Fruit fly (Drosophila melanogaster) whole organism, pupa: ENCODE data around the gene Cp38.

Experiments used
- CG10348 ChIP-seq: fragments of 200-800 bp; sonication (Bioruptor generic); IDR thresholded peaks from 2 replicates; pipeline ENCODE4 v1.3.6; 2022; ENCODE audit warnings: missing biosample characterization, missing genetic modification characterization
- CG12605 ChIP-seq: fragments of 200-800 bp; sonication (Bioruptor generic); IDR thresholded peaks from 2 replicates; pipeline ENCODE4 v1.3.6; 2022; ENCODE audit warnings: missing biosample characterization, missing genetic modification characterization
- CG13204 ChIP-seq: fragments of 200-800 bp; sonication (Bioruptor generic); optimal IDR thresholded peaks from 2 replicates; lab custom pipeline; 2018; ENCODE audit warnings: missing biosample characterization, mild to moderate bottlenecking, missing genetic modification characterization, moderate library complexity
- CG14655 ChIP-seq: fragments of 200-800 bp; sonication (Bioruptor generic); optimal IDR thresholded peaks from 3 replicates; lab custom pipeline; 2017; ENCODE audit warnings: mild to moderate bottlenecking, missing biosample characterization, missing genetic modification reagents, missing genetic modification characterization
- CG15710 ChIP-seq: fragments of 200-800 bp; sonication (Bioruptor generic); optimal IDR thresholded peaks from 2 replicates; lab custom pipeline; 2018; ENCODE audit warnings: missing biosample characterization, mild to moderate bottlenecking, missing genetic modification characterization, moderate library complexity
- CG17806 ChIP-seq: fragments of 200-800 bp; sonication (Bioruptor generic); optimal IDR thresholded peaks from 2 replicates; lab custom pipeline; 2018; ENCODE audit warnings: missing biosample characterization, mild to moderate bottlenecking, missing genetic modification characterization, moderate library complexity
- CG32121 ChIP-seq: fragments of 200-800 bp; sonication (Bioruptor generic); IDR thresholded peaks from 2 replicates; pipeline ENCODE4 v1.3.6; 2022; ENCODE audit warnings: missing biosample characterization, missing genetic modification characterization
- CG34367 ChIP-seq: fragments of 200-800 bp; sonication (Bioruptor generic); optimal IDR thresholded peaks from 2 replicates; lab custom pipeline; 2018; ENCODE audit warnings: missing biosample characterization, mild to moderate bottlenecking, missing genetic modification characterization
- CG4496 ChIP-seq: fragments of 200-800 bp; sonication (Bioruptor generic); IDR thresholded peaks from 3 replicates; pipeline ENCODE4 v1.3.6; 2022; ENCODE audit warnings: missing biosample characterization, missing genetic modification characterization
- CG8159 ChIP-seq: fragments of 200-800 bp; sonication (Bioruptor generic); optimal IDR thresholded peaks from 3 replicates; lab custom pipeline; 2018; ENCODE audit warnings: missing biosample characterization, mild to moderate bottlenecking, missing genetic modification characterization, moderate library complexity
- CG8301 ChIP-seq: fragments of 200-800 bp; sonication (Bioruptor generic); optimal IDR thresholded peaks from 2 replicates; lab custom pipeline; 2018; ENCODE audit warnings: missing biosample characterization, mild to moderate bottlenecking, missing genetic modification characterization
- CG9948 ChIP-seq: fragments of 200-800 bp; sonication (Bioruptor generic); optimal IDR thresholded peaks from 2 replicates; lab custom pipeline; 2018; ENCODE audit warnings: missing biosample characterization, mild to moderate bottlenecking, missing genetic modification characterization, moderate library complexity
- D1 ChIP-seq: fragments of 200-800 bp; sonication (Bioruptor generic); optimal IDR thresholded peaks from 2 replicates; lab custom pipeline; 2018; ENCODE audit warnings: missing biosample characterization, mild to moderate bottlenecking, missing genetic modification characterization, moderate library complexity
- EcR ChIP-seq: fragments of 200-800 bp; sonication (Bioruptor generic); optimal IDR thresholded peaks from 3 replicates; lab custom pipeline; 2019; ENCODE audit warnings: missing biosample characterization, missing genetic modification characterization, mild to moderate bottlenecking, moderate library complexity, missing genetic modification reagents
- Ets98B ChIP-seq: fragments of 200-800 bp; sonication (Bioruptor generic); IDR thresholded peaks from 2 replicates; pipeline ENCODE4 v1.3.6; 2022; ENCODE audit warnings: missing biosample characterization, missing genetic modification characterization
- Pif1A ChIP-seq: fragments of 200-800 bp; sonication (Bioruptor generic); optimal IDR thresholded peaks from 3 replicates; lab custom pipeline; 2016; ENCODE audit warnings: missing biosample characterization, missing genetic modification characterization
- Pif1B ChIP-seq: fragments of 200-800 bp; sonication (Bioruptor generic); optimal IDR thresholded peaks from 3 replicates; lab custom pipeline; 2016; ENCODE audit warnings: missing biosample characterization, missing genetic modification characterization
- Snoo ChIP-seq: fragments of 200-800 bp; sonication (Bioruptor generic); optimal IDR thresholded peaks from 3 replicates; lab custom pipeline; 2017; ENCODE audit warnings: missing biosample characterization, mild to moderate bottlenecking, missing genetic modification characterization, inconsistent platforms
- fd96Ca ChIP-seq: fragments of 200-800 bp; sonication (Bioruptor generic); IDR thresholded peaks from 3 replicates; pipeline ENCODE4 v1.3.6; 2022; ENCODE audit warnings: missing biosample characterization, missing genetic modification characterization
- gl ChIP-seq: fragments of 200-800 bp; sonication (Bioruptor generic); optimal IDR thresholded peaks from 2 replicates; lab custom pipeline; 2018; ENCODE audit warnings: missing biosample characterization, mild to moderate bottlenecking, missing genetic modification characterization
- rn ChIP-seq: fragments of 200-800 bp; sonication (Bioruptor generic); IDR thresholded peaks from 2 replicates; pipeline ENCODE4 v1.3.6; 2022; ENCODE audit warnings: missing biosample characterization, missing genetic modification characterization

Gene Cp38

DNA sequence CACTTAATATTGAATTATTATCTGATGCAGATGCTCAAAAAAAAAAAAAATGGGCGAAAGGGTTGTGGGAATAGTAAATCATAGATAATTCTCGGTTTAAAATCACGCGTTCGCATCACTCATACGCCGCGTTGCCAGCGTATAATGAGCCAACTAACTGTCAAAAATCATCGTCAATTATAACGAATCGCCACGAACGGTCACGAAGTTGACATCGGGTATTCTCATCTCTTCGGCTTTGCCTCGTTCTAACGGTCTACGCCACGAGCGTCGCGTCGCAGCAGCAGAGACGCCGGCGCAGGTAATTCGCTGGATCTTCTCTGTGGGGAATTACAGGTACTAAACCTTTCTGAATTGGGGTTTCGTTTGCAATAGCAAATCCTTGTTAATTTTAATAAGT, 19.7 kb downstream of the Cp38 start:
- TF ChIP-seq CG8301 (tag; lab: Kevin White, UChicago) (no peak), CG15710 (tag; lab: Kevin White, UChicago) (no peak), CG4496 (GFP tag; lab: Robert Waterston, UW) (no peak), CG17806 (tag; lab: Kevin White, UChicago) (no peak), rn (GFP tag; lab: Robert Waterston, UW) (no peak), EcR (no peak), CG8159 (no peak), CG32121 (GFP tag; lab: Robert Waterston, UW) (no peak), Ets98B (GFP tag; lab: Robert Waterston, UW) (no peak), Snoo (tag; lab: Kevin White, UChicago) (no peak), CG12605 (GFP tag; lab: Robert Waterston, UW) (no peak), CG13204 (GFP tag; lab: Kevin White, UChicago) (no peak), D1 (no peak), Pif1A (no peak), CG14655 (no peak), CG9948 (tag; lab: Kevin White, UChicago) (no peak), Pif1B (no peak), fd96Ca (no peak), CG10348 (GFP tag; lab: Robert Waterston, UW) (no peak), gl (no peak)

- TF ChIP-seq CG10348 (GFP tag; lab: Robert Waterston, UW), result no peak
- TF ChIP-seq CG15710 (tag; lab: Kevin White, UChicago), result no peak
- TF ChIP-seq Ets98B (GFP tag; lab: Robert Waterston, UW), result no peak
- no peak for TF ChIP-seq D1
- no peak for TF ChIP-seq Pif1A
- TF ChIP-seq CG14655, result no peak
- no peak for TF ChIP-seq CG32121 (GFP tag; lab: Robert Waterston, UW)
- TF ChIP-seq CG17806 (tag; lab: Kevin White, UChicago), result no peak
- TF ChIP-seq Pif1B, result no peak
- TF ChIP-seq CG8159, result no peak
- no peak for TF ChIP-seq CG4496 (GFP tag; lab: Robert Waterston, UW)
- no peak for TF ChIP-seq EcR
Measured at dm6 chrX:8502053-8502452, 20.4 kb downstream of the Cp38 start.

dm6 chrX:8505023-8505604, 23.5 kb downstream of the Cp38 start:
- TF ChIP-seq CG10348 (GFP tag; lab: Robert Waterston, UW) (no peak), CG12605 (GFP tag; lab: Robert Waterston, UW) (no peak), CG13204 (GFP tag; lab: Kevin White, UChicago) (no peak), CG8301 (tag; lab: Kevin White, UChicago) (no peak), CG9948 (tag; lab: Kevin White, UChicago) (no peak), Pif1B (no peak), gl (no peak), rn (GFP tag; lab: Robert Waterston, UW) (no peak), CG4496 (GFP tag; lab: Robert Waterston, UW) (no peak), CG15710 (tag; lab: Kevin White, UChicago) (no peak), Snoo (tag; lab: Kevin White, UChicago) (no peak), CG14655 (no peak), CG34367 (tag; lab: Kevin White, UChicago) (no peak), CG8159 (no peak), CG17806 (tag; lab: Kevin White, UChicago) (no peak), fd96Ca (no peak), Ets98B (GFP tag; lab: Robert Waterston, UW) (no peak)

- TF ChIP-seq Snoo (tag; lab: Kevin White, UChicago), result no peak
- no peak for TF ChIP-seq CG10348 (GFP tag; lab: Robert Waterston, UW)
- no peak for TF ChIP-seq Ets98B (GFP tag; lab: Robert Waterston, UW)
- peak; percentile 1 for TF ChIP-seq Pif1A
- TF ChIP-seq, all 21 proteins: peak for 1
Measured at dm6 chrX:8510731-8511130, 29.1 kb downstream of the Cp38 start.

dm6 chrX:8512251-8512650, 30.6 kb downstream of the Cp38 start:
- TF ChIP-seq CG13204 (GFP tag; lab: Kevin White, UChicago) (peak; percentile 72), CG14655 (no peak)

DNA sequence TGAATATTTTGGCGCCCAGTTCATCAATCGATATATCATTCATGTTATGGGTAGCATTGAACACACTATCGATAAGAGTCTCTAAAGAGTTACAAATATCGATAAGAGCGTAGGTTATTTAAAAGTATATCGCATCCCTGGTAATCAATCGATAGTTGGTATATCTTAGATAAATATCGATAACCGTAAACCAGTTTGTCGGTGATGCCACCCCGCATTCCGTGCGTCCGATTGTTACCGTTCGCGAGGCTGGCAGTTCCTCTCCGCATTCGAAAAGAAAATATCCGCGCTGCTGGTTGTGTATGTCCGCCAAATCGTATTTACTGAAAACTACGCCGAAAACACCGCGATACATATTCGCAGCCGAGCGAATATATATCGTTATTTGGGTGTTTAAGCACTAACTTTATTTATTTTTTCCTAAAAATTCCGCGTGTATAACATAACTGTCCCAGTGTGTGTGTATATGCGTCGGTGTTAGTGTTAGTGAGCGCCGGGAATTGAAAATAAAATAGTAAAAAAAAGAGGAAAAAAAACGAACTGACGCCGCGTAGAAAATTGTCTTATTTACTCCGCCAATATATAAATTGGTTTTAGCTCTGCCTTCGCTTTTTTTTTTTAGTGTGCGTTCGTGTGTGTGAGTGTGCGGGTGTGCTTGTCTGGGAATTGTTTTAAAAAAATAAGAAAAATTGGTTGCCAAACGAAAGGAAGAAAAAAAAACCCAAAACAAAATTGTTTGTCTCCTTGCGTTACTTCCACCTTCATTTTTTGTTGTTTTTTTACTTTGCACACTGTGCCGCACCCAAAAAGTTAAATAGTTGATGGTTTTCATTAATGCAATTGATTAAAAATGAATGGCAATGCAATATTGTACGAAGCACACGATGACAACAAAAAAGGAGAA, 35.7 kb downstream of the Cp38 start, which contains the start of gene Nrg:
Gene Nrg, plus strand, starts transcription at position 253 of the 904 bp plus-strand sequence.
- TF ChIP-seq Pif1A (peak; percentile 47), CG4496 (GFP tag; lab: Robert Waterston, UW) (0 out of 3 replicates have a peak, but pooled peaks have one; percentile 51), Snoo (tag; lab: Kevin White, UChicago) (no peak), fd96Ca (peak; percentile 27; the same call in 1 of the 3 replicates), CG8301 (tag; lab: Kevin White, UChicago) (no peak), gl (no peak), rn (GFP tag; lab: Robert Waterston, UW) (no peak), D1 (peak; percentile 26), CG9948 (tag; lab: Kevin White, UChicago) (peak; percentile 1), CG12605 (GFP tag; lab: Robert Waterston, UW) (no peak), CG15710 (tag; lab: Kevin White, UChicago) (no peak), CG10348 (GFP tag; lab: Robert Waterston, UW) (no peak), CG32121 (GFP tag; lab: Robert Waterston, UW) (peak; percentile 50)
